Worm (Caenorhabditis elegans) whole organism, mixed stage, embryonic: Measurements from ENCODE around the gene F22H10.3.

Experiments
- elt-3 ChIP-seq: fragments of 150-350 bp; optimal IDR thresholded peaks from 2 replicates; lab custom pipeline; 2014; ENCODE audit warnings: missing biosample characterization, missing genetic modification characterization
- unc-62 ChIP-seq: fragments of 150-350 bp; optimal IDR thresholded peaks from 2 replicates; lab custom pipeline; 2014; ENCODE audit warnings: missing biosample characterization, missing genetic modification reagents, missing genetic modification characterization

- TF ChIP-seq elt-3 (tag; lab: Kevin White, UChicago): no peak
- TF ChIP-seq unc-62: no peak
These were observed 33.9 kb upstream of the F22H10.3 start, which contains the start of gene lgc-53 for ce11 chrX:16711381-16711780.
